Fruit fly (Drosophila melanogaster) whole organism, embryonic: ENCODE measurements around the gene twe.

Experiments
- CG11093 ChIP-seq: fragments of 200-800 bp; sonication (Bioruptor generic); IDR thresholded peaks from 3 replicates; pipeline ENCODE4 v1.3.6; 2022; ENCODE audit warnings: missing biosample characterization, missing genetic modification characterization
- CG11456 ChIP-seq: fragments of 200-800 bp; sonication (Bioruptor generic); IDR thresholded peaks from 3 replicates; pipeline ENCODE4 v1.3.6; 2022; ENCODE audit warnings: missing biosample characterization, missing genetic modification characterization
- CG12391 ChIP-seq: fragments of 200-800 bp; sonication (Bioruptor generic); optimal IDR thresholded peaks from 3 replicates; lab custom pipeline; 2018; ENCODE audit warnings: missing biosample characterization, mild to moderate bottlenecking, missing genetic modification characterization, moderate library complexity
- CG14050 ChIP-seq: fragments of 200-800 bp; sonication (Bioruptor generic); IDR thresholded peaks from 3 replicates; pipeline ENCODE4 v1.3.6; 2022; ENCODE audit warnings: missing biosample characterization, missing genetic modification characterization
- CG15601 ChIP-seq: fragments of 200-800 bp; sonication (Bioruptor generic); optimal IDR thresholded peaks from 3 replicates; lab custom pipeline; 2019; ENCODE audit warnings: missing biosample characterization, mild to moderate bottlenecking, missing genetic modification characterization, moderate library complexity
- CG17612 ChIP-seq: fragments of 200-800 bp; sonication (Bioruptor generic); IDR thresholded peaks from 2 replicates; pipeline ENCODE4 v1.3.6; 2022; ENCODE audit warnings: missing biosample characterization, missing genetic modification characterization
- CG1792 ChIP-seq: fragments of 200-800 bp; sonication (Bioruptor generic); optimal IDR thresholded peaks from 2 replicates; lab custom pipeline; 2016; ENCODE audit warnings: missing biosample characterization, missing genetic modification characterization
- CG18476 ChIP-seq: fragments of 200-800 bp; sonication (Bioruptor generic); optimal IDR thresholded peaks from 2 replicates; lab custom pipeline; 2016; ENCODE audit warnings: missing biosample characterization, mild to moderate bottlenecking, missing genetic modification characterization
- CG30431 ChIP-seq: fragments of 200-800 bp; sonication (Bioruptor generic); optimal IDR thresholded peaks from 2 replicates; lab custom pipeline; 2017; ENCODE audit warnings: missing biosample characterization, missing genetic modification characterization
- CG3065 ChIP-seq: fragments of 200-800 bp; sonication (Bioruptor generic); optimal IDR thresholded peaks from 2 replicates; lab custom pipeline; 2016; ENCODE audit warnings: missing biosample characterization, missing genetic modification characterization
- CG31365 ChIP-seq: fragments of 200-800 bp; sonication (Bioruptor generic); optimal IDR thresholded peaks from 2 replicates; lab custom pipeline; 2018; ENCODE audit warnings: missing biosample characterization, mild to moderate bottlenecking, missing genetic modification characterization
- CG32767 ChIP-seq: fragments of 200-800 bp; sonication (Bioruptor generic); IDR thresholded peaks from 2 replicates; pipeline ENCODE4 v1.3.6; 2022; ENCODE audit warnings: missing biosample characterization, missing genetic modification characterization
- CG4424 ChIP-seq: fragments of 200-800 bp; sonication (Bioruptor generic); optimal IDR thresholded peaks from 3 replicates; lab custom pipeline; 2016; ENCODE audit warnings: missing biosample characterization, missing genetic modification characterization
- CG9727 ChIP-seq: fragments of 200-800 bp; sonication (Bioruptor generic); optimal IDR thresholded peaks from 3 replicates; lab custom pipeline; 2017; ENCODE audit warnings: missing biosample characterization, mild to moderate bottlenecking, missing genetic modification characterization
- CG9876 ChIP-seq: fragments of 200-800 bp; sonication (Bioruptor generic); optimal IDR thresholded peaks from 2 replicates; lab custom pipeline; 2016; ENCODE audit warnings: missing biosample characterization, missing genetic modification characterization
- Chrac-16 ChIP-seq: fragments of 200-800 bp; sonication (Bioruptor generic); optimal IDR thresholded peaks from 3 replicates; lab custom pipeline; 2016; ENCODE audit warnings: missing biosample characterization, missing genetic modification characterization
- Drgx ChIP-seq: fragments of 200-800 bp; sonication (Bioruptor generic); IDR thresholded peaks from 2 replicates; pipeline ENCODE4 v1.3.6; 2022; ENCODE audit warnings: missing biosample characterization, missing genetic modification characterization
- Ets97D ChIP-seq: fragments of 200-800 bp; sonication (Bioruptor generic); optimal IDR thresholded peaks from 3 replicates; lab custom pipeline; 2016; ENCODE audit warnings: missing biosample characterization, missing genetic modification characterization
- Hand ChIP-seq: fragments of 200-800 bp; sonication (Bioruptor generic); optimal IDR thresholded peaks from 2 replicates; lab custom pipeline; 2017; ENCODE audit warnings: mild to moderate bottlenecking, missing biosample characterization, missing genetic modification reagents, missing genetic modification characterization
- Hsf ChIP-seq: fragments of 200-800 bp; sonication (Bioruptor generic); optimal IDR thresholded peaks from 3 replicates; lab custom pipeline; 2016; ENCODE audit warnings: missing biosample characterization, missing genetic modification characterization
- MBD-R2 ChIP-seq: fragments of 200-800 bp; sonication (Bioruptor generic); IDR thresholded peaks from 2 replicates; pipeline ENCODE4 v1.3.6; 2022; ENCODE audit warnings: missing biosample characterization, missing genetic modification characterization
- Mrtf ChIP-seq: fragments of 200-800 bp; sonication (Bioruptor generic); IDR thresholded peaks from 3 replicates; pipeline ENCODE4 v1.3.6; 2022; ENCODE audit warnings: missing biosample characterization, missing genetic modification characterization
- Myb ChIP-seq: fragments of 200-800 bp; sonication (Bioruptor generic); optimal IDR thresholded peaks from 2 replicates; lab custom pipeline; 2016; ENCODE audit warnings: missing biosample characterization, missing genetic modification characterization
- Tbp ChIP-seq: fragments of >200 bp; optimal IDR thresholded peaks from 2 replicates; lab custom pipeline; 2018; ENCODE audit warnings: missing biosample characterization, missing genetic modification characterization
- Vsx1 ChIP-seq: fragments of 200-800 bp; sonication (Bioruptor generic); optimal IDR thresholded peaks from 2 replicates; lab custom pipeline; 2017; ENCODE audit warnings: missing biosample characterization, mild to moderate bottlenecking, missing genetic modification characterization, missing genetic modification reagents
- ap ChIP-seq: fragments of 200-800 bp; sonication (Bioruptor generic); IDR thresholded peaks from 2 replicates; pipeline ENCODE4 v1.3.6; 2022; ENCODE audit warnings: missing biosample characterization, missing genetic modification characterization
- bab2 ChIP-seq: fragments of 200-800 bp; sonication (Bioruptor generic); optimal IDR thresholded peaks from 2 replicates; lab custom pipeline; 2016; ENCODE audit warnings: missing biosample characterization, missing genetic modification characterization
- chinmo ChIP-seq: fragments of 200-800 bp; sonication (Bioruptor generic); IDR thresholded peaks from 4 replicates; pipeline ENCODE4 v1.3.6; 2022; ENCODE audit warnings: missing biosample characterization, missing genetic modification characterization; ENCODE audit not compliant: partially characterized antibody
- dm ChIP-seq: fragments of 200-800 bp; sonication (Bioruptor generic); optimal IDR thresholded peaks from 3 replicates; lab custom pipeline; 2016; ENCODE audit warnings: missing biosample characterization, missing genetic modification characterization
- emc ChIP-seq: fragments of 200-800 bp; sonication (Bioruptor generic); optimal IDR thresholded peaks from 2 replicates; lab custom pipeline; 2016; ENCODE audit warnings: missing biosample characterization, missing genetic modification characterization
- eyg ChIP-seq: fragments of 200-800 bp; sonication (Bioruptor generic); optimal IDR thresholded peaks from 3 replicates; lab custom pipeline; 2016; ENCODE audit warnings: missing biosample characterization, missing genetic modification characterization
- fd102C ChIP-seq: fragments of 200-800 bp; sonication (Bioruptor generic); optimal IDR thresholded peaks from 2 replicates; lab custom pipeline; 2018; ENCODE audit warnings: missing biosample characterization, mild to moderate bottlenecking, missing genetic modification characterization, moderate library complexity
- gce ChIP-seq: fragments of 200-800 bp; sonication (Bioruptor generic); IDR thresholded peaks from 3 replicates; pipeline ENCODE4 v1.3.6; 2022; ENCODE audit warnings: missing biosample characterization, missing genetic modification characterization
- gfzf ChIP-seq: fragments of 200-800 bp; sonication (Bioruptor generic); optimal IDR thresholded peaks from 2 replicates; lab custom pipeline; 2016; ENCODE audit warnings: missing biosample characterization, mild to moderate bottlenecking, missing genetic modification characterization, moderate library complexity
- gt ChIP-seq: fragments of 200-800 bp; sonication (Bioruptor generic); IDR thresholded peaks from 2 replicates; pipeline ENCODE4 v1.3.6; 2022; ENCODE audit warnings: missing biosample characterization, missing genetic modification characterization
- kah ChIP-seq: fragments of 200-800 bp; sonication (Bioruptor generic); optimal IDR thresholded peaks from 2 replicates; lab custom pipeline; 2018; ENCODE audit warnings: missing biosample characterization, mild to moderate bottlenecking, missing genetic modification characterization
- klu ChIP-seq: fragments of 200-800 bp; sonication (Bioruptor generic); IDR thresholded peaks from 2 replicates; pipeline ENCODE4 v1.3.6; 2022; ENCODE audit warnings: missing biosample characterization, missing genetic modification characterization
- knrl ChIP-seq: fragments of 200-800 bp; sonication (Bioruptor generic); IDR thresholded peaks from 3 replicates; pipeline ENCODE4 v1.3.6; 2022; ENCODE audit warnings: missing biosample characterization, missing genetic modification characterization; ENCODE audit not compliant: partially characterized antibody
- lilli ChIP-seq: fragments of 200-800 bp; sonication (Bioruptor generic); optimal IDR thresholded peaks from 3 replicates; lab custom pipeline; 2016; ENCODE audit warnings: missing biosample characterization, missing genetic modification characterization
- nmo ChIP-seq: fragments of 200-800 bp; sonication (Bioruptor generic); optimal IDR thresholded peaks from 2 replicates; lab custom pipeline; 2018; ENCODE audit warnings: missing biosample characterization, mild to moderate bottlenecking, missing genetic modification characterization, moderate library complexity
- pb ChIP-seq: fragments of 200-800 bp; sonication (Bioruptor generic); optimal IDR thresholded peaks from 3 replicates; lab custom pipeline; 2016; ENCODE audit warnings: missing biosample characterization, missing genetic modification characterization
- phol ChIP-seq: fragments of 200-800 bp; sonication (Bioruptor generic); optimal IDR thresholded peaks from 3 replicates; lab custom pipeline; 2018; ENCODE audit warnings: missing biosample characterization, mild to moderate bottlenecking, missing genetic modification characterization, moderate library complexity
- run ChIP-seq: fragments of 200-800 bp; sonication (Bioruptor generic); optimal IDR thresholded peaks from 3 replicates; lab custom pipeline; 2018; ENCODE audit warnings: missing biosample characterization, mild to moderate bottlenecking, missing genetic modification characterization
- sc ChIP-seq, 3 experiments: fragments of >200 bp in 2 of 3; fragments of 200-800 bp in 1 of 3; sonication (Bioruptor generic) in 1 of 3; optimal IDR thresholded peaks; 2 replicates in 2 of 3; 3 replicates in 1 of 3; lab custom pipeline; 2017; ENCODE audit warnings: mild to moderate bottlenecking in 1 of 3, missing biosample characterization in 1 of 3, missing genetic modification characterization in 1 of 3, missing genetic modification reagents in 1 of 3
- sens-2 ChIP-seq: fragments of 200-800 bp; sonication (Bioruptor generic); IDR thresholded peaks from 2 replicates; pipeline ENCODE4 v1.3.6; 2022; ENCODE audit warnings: missing biosample characterization, missing genetic modification characterization
- tx ChIP-seq: fragments of 200-800 bp; sonication (Bioruptor generic); optimal IDR thresholded peaks from 2 replicates; lab custom pipeline; 2016; ENCODE audit warnings: missing biosample characterization, missing genetic modification characterization
- unpg ChIP-seq: fragments of 200-800 bp; sonication (Bioruptor generic); optimal IDR thresholded peaks from 3 replicates; lab custom pipeline; 2018; ENCODE audit warnings: missing biosample characterization, mild to moderate bottlenecking, missing genetic modification characterization, moderate library complexity
- zen ChIP-seq: fragments of 200-800 bp; sonication (Bioruptor generic); optimal IDR thresholded peaks from 3 replicates; lab custom pipeline; 2018; ENCODE audit warnings: missing biosample characterization, mild to moderate bottlenecking, missing genetic modification characterization, moderate library complexity

Gene twe

DNA sequence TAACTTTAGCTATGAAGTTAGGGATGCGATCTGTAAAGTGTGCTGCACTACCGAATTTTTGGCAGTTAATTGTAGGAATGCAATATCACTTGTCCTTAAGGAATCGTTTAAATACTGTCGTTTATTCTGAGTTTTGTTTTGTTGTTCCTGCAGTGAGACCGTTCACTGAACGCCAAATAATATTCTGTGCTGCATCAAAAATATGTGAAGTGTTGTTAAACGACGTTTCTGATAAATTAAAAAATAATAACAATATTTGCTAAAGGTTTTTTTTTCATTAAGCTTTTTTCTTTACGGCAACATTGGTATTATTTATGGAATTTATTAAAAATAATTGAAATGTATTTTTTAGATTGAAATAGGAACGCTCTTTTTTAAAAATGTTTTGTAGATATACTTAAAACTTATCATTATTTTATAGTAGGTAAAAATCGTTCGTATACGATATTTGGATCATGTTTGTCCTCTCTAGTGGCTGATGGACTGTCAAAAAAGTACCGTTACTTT is 41.1 kb upstream of the twe start, which contains the start of gene GMF (continued):
- TF ChIP-seq dm (GFP tag; lab: Kevin White, UChicago) (no peak), klu (no peak), CG12391 (tag; lab: Kevin White, UChicago) (peak; percentile 78), kah (GFP tag; lab: Kevin White, UChicago) (no peak), phol (peak; percentile 70), CG32767 (GFP tag; lab: Robert Waterston, UW) (no peak), CG14050 (no peak), Hsf (peak; percentile 25), fd102C (GFP tag; lab: Kevin White, UChicago) (no peak), gce (GFP tag; lab: Robert Waterston, UW) (no peak), lilli (GFP tag; lab: Kevin White, UChicago) (peak; percentile 45), ap (GFP tag; lab: Robert Waterston, UW) (no peak), unpg (GFP tag; lab: Kevin White, UChicago) (peak; percentile 40), gt (GFP tag; lab: Robert Waterston, UW) (no peak), Myb (peak; percentile 61), run (tag; lab: Kevin White, UChicago) (no peak)
- TF ChIP-seq, all 482 proteins: peak for 134

DNA sequence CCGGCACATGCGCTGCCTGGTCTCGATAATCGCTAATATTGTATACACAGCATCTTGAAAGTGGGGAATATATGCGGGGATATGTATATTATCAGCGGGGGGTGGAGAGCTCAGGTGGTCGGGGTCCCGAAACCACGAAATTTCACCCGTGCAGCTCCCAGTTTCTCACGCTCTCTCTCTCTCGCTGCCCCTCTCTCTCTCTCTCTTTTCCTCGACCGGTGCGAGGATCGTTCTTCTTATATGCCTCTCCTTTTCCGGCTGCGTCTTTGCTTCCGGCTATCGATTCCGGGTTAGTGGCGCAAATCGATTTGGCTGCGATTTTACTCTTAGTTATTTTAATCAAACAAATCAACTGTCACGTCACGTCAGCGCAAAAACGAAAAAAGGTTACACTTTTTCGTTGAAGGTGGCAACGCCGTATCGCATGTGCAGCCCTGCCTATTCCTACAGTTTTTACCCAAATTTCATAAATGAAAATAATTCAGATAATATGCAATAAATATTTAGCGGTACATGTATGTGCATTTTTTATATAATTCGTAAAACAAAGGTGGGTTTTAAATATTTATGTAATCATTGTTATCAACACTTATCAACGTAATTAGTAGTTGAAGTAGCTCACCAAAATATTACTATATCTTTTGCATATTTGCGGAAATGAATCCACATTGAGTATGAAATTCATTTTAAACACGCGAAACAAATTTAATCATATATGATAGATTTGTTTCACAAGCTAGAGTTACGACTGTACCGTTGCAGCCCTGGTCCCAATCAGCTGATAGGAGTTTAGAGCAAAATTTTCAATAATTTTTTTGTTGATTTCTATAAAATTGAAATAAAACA is 38.0 kb upstream of the twe start, which contains the start of the genes heix and CG17328:
Gene heix (minus strand): TSS at position 393 of the 846 bp plus-strand sequence.
Gene CG17328 (plus strand): TSS at position 478 of the 846 bp plus-strand sequence.
- TF ChIP-seq Drgx (0 out of 2 replicates have a peak, but pooled peaks have one; percentile 20), Ets97D (GFP tag; lab: Kevin White, UChicago) (peak; percentile 74), Hand (GFP tag; lab: Kevin White, UChicago) (no peak), CG11093 (peak; percentile 61; the same call in 2 of the 3 replicates), CG17612 (GFP tag; lab: Robert Waterston, UW) (0 out of 2 replicates have a peak, but pooled peaks have one; percentile 11), Mrtf (GFP tag; lab: Robert Waterston, UW) (peak; percentile 53; the same call in 2 of the 3 replicates), zen (tag; lab: Kevin White, UChicago) (peak; percentile 54), CG18476 (GFP tag; lab: Kevin White, UChicago) (peak; percentile 48), CG11456 (GFP tag; lab: Robert Waterston, UW) (peak; percentile 65; the same call in 1 of the 3 replicates), eyg (GFP tag; lab: Kevin White, UChicago) (peak; percentile 64), CG15601 (peak; percentile 57), Tbp (no peak), Vsx1 (no peak), Chrac-16 (GFP tag; lab: Kevin White, UChicago) (peak; percentile 81), gfzf (GFP tag; lab: Kevin White, UChicago) (peak; percentile 72), sens-2 (0 out of 2 replicates have a peak, but pooled peaks have one; percentile 7), CG1792 (GFP tag; lab: Kevin White, UChicago) (peak; percentile 1), pb (GFP tag; lab: Kevin White, UChicago) (peak; percentile 11), knrl (GFP tag; lab: Robert Waterston, UW) (no peak), sc (optimal IDR thresholded peaks at IDR 0.05; lab: Kevin White, UChicago) (no peak), sc (GFP tag; optimal IDR thresholded peaks at IDR 0.05; lab: Kevin White, UChicago) (no peak), CG30431 (GFP tag; lab: Kevin White, UChicago) (peak; percentile 19), bab2 (GFP tag; lab: Kevin White, UChicago) (peak; percentile 52), CG9727 (GFP tag; lab: Kevin White, UChicago) (peak; percentile 77), CG3065 (GFP tag; lab: Kevin White, UChicago) (peak; percentile 7), MBD-R2 (GFP tag; lab: Robert Waterston, UW) (peak; percentile 75; the same call in 1 of the 2 replicates), CG9876 (GFP tag; lab: Kevin White, UChicago) (peak; percentile 6), chinmo (GFP tag; lab: Robert Waterston, UW) (no peak), CG31365 (tag; lab: Kevin White, UChicago) (no peak), tx (GFP tag; lab: Kevin White, UChicago) (peak; percentile 22), nmo (GFP tag; lab: Kevin White, UChicago) (peak; percentile 81), emc (peak; percentile 13), CG4424 (GFP tag; lab: Kevin White, UChicago) (peak; percentile 77)
